Worm (Caenorhabditis elegans) whole organism, midembryonic: ENCODE results near the gene F13H10.1.
"Not testable (repeated sequence)": the region's sequence is repeated elsewhere in the genome, so short reads cannot be mapped to it uniquely, and the experiment has no call there.

Experiments used
- T22C8.4 ChIP-seq: fragments of 200-800 bp; sonication (Bioruptor generic); IDR thresholded peaks from 2 replicates; pipeline ENCODE4 v1.3.6; 2022; ENCODE audit warnings: missing genetic modification characterization, missing compliant biosample characterization
- cog-1 ChIP-seq: sonication (generic microtip); optimal IDR thresholded peaks from 2 replicates; lab custom pipeline; 2016; ENCODE audit warnings: missing genetic modification characterization, missing compliant biosample characterization
- flt-1 ChIP-seq: fragments of 200-800 bp; sonication (Bioruptor generic); IDR thresholded peaks from 2 replicates; pipeline ENCODE4 v1.3.6; 2022; ENCODE audit warnings: missing genetic modification characterization, missing compliant biosample characterization
- klf-2 ChIP-seq: fragments of 200-800 bp; sonication (Bioruptor generic); conservative IDR thresholded peaks from 2 replicates; pipeline ENCODE4 v1.3.6; 2022; ENCODE audit warnings: missing genetic modification reagents, missing genetic modification characterization, missing compliant biosample characterization
- med-1 ChIP-seq: sonication (generic microtip); optimal IDR thresholded peaks from 2 replicates; lab custom pipeline; 2017; ENCODE audit warnings: missing genetic modification characterization, mild to moderate bottlenecking, missing compliant biosample characterization, antibody characterized with exemption, missing genetic modification reagents; ENCODE audit not compliant: insufficient read depth
- ref-1 ChIP-seq: fragments of 200-800 bp; sonication (Bioruptor generic); conservative IDR thresholded peaks from 2 replicates; pipeline ENCODE4 v1.3.6; 2022; ENCODE audit warnings: missing genetic modification reagents, missing genetic modification characterization, missing compliant biosample characterization
- tab-1 ChIP-seq: fragments of 200-800 bp; sonication (Bioruptor generic); IDR thresholded peaks from 2 replicates; pipeline ENCODE4 v1.3.6; 2022; ENCODE audit warnings: missing genetic modification characterization, missing compliant biosample characterization
- ztf-23 ChIP-seq: fragments of 200-800 bp; sonication (Bioruptor generic); IDR thresholded peaks from 2 replicates; pipeline ENCODE4 v1.3.6; 2022; ENCODE audit warnings: missing genetic modification reagents, missing genetic modification characterization, missing compliant biosample characterization
- ztf-29 ChIP-seq: fragments of 200-800 bp; sonication (Bioruptor generic); IDR thresholded peaks from 2 replicates; pipeline ENCODE4 v1.3.6; 2022; ENCODE audit warnings: missing genetic modification reagents, missing genetic modification characterization, missing compliant biosample characterization

F13H10.1 gene

DNA sequence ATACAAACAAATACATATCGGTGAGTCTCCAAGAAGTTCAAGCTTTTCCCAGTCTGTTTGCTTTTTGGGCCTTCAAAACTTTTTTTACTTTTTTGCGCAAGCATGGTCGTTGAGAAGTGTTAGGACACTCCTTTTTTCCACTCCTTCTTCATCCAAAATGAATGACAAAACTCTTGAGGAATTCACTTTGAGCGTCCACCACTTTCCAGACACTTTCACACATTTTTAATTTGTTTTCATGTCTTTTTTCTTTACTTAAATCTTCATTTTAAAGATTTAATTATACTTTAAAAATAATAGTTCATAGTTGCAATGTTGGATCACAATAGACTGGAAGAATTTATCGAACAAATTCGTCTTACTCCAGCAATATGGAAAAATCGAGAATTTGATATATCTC lies at the start of gene F13H10.1:
Gene F13H10.1 (plus strand): TSS at position 301 of the 400 bp plus-strand sequence.
- TF ChIP-seq tab-1 (GFP tag; lab: Robert Waterston, UW) (no peak), med-1 (GFP tag; lab: Kevin White, UChicago) (no peak), ref-1 (GFP tag; lab: Robert Waterston, UW) (no peak), cog-1 (tag; lab: Kevin White, UChicago) (no peak), ztf-23 (no peak), klf-2 (GFP tag; lab: Robert Waterston, UW) (no peak), flt-1 (GFP tag; lab: Robert Waterston, UW) (no peak), T22C8.4 (GFP tag; lab: Robert Waterston, UW) (no peak), ztf-29 (no peak)

ce11 chrIV:10954955-10955354 lies 49.4 kb upstream of the F13H10.1 start, which contains the start of gene Y69E1A.4:
Gene Y69E1A.4, plus strand, starts transcription at chrIV:10955255.
- not testable (repeated sequence) for TF ChIP-seq flt-1 (GFP tag; lab: Robert Waterston, UW); ref-1 (GFP tag; lab: Robert Waterston, UW); ztf-29

DNA sequence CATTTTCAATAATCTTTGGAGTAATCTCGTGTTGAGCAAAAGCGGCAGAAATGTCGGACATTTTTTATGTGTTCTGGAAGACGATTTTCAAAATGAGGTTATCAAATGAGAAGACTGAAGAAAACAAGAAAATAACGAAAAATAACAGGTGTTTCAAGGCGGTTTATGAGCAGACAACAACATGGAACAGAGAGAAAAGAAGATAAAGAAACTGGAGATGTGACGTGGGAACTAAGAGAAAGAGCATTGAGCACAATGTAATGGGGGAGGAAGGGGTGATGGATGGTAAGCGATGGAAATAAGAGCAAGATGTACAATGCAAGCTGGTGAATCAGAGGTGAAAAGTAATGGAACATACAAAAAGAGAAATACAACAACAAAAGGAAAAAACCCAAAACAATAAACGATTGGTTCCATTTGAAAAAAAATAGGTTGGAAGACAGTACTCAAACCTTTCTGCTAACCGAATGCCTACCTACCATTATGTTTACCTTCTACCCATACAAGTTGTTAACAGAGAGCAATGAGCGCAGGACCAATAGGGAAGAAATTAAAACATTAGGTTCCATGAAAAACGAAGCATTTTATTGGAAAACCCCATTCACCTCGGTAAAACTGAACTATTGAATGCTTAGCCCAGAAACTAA lies 46.7 kb upstream of the F13H10.1 start, which contains the start of gene Y69E1A.5:
Gene Y69E1A.5 (minus strand): TSS at position 73 of the 647 bp plus-strand sequence.
- no peak for TF ChIP-seq flt-1 (GFP tag; lab: Robert Waterston, UW)
- no peak for TF ChIP-seq cog-1 (tag; lab: Kevin White, UChicago)
- TF ChIP-seq ztf-29: no peak
- TF ChIP-seq med-1 (GFP tag; lab: Kevin White, UChicago): no peak
- no peak for TF ChIP-seq ref-1 (GFP tag; lab: Robert Waterston, UW)
- no peak for TF ChIP-seq klf-2 (GFP tag; lab: Robert Waterston, UW)

ce11 chrIV:10958230-10958588 lies 46.2 kb upstream of the F13H10.1 start, which contains the start of gene sri-19:
Gene sri-19, plus strand, starts transcription at chrIV:10958372.
- TF ChIP-seq klf-2 (GFP tag; lab: Robert Waterston, UW): no peak
- TF ChIP-seq tab-1 (GFP tag; lab: Robert Waterston, UW): no peak

DNA sequence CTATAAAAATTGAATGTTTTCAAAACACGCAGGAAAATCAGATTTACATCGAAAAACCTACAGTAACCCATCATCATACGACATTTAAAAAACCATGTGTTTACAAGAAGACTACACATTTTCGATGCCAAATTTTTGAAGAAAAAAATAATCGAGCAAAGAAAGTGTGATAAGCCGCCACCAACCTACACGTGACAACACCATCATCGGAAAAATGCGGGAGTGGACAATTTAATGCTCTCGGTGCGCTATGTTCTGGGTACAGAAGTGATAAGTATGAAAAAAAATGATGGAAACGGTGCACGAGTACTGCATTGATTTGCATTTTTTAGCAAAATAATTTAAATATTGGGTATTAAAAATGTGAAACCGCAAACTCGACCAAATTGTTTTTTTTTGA lies 39.7 kb upstream of the F13H10.1 start:
- TF ChIP-seq ref-1 (GFP tag; lab: Robert Waterston, UW): no peak
- no peak for TF ChIP-seq ztf-29
- TF ChIP-seq T22C8.4 (GFP tag; lab: Robert Waterston, UW): no peak
- TF ChIP-seq flt-1 (GFP tag; lab: Robert Waterston, UW): no peak
- TF ChIP-seq tab-1 (GFP tag; lab: Robert Waterston, UW): no peak
- TF ChIP-seq ztf-23: no peak
- TF ChIP-seq med-1 (GFP tag; lab: Kevin White, UChicago): no peak
- no peak for TF ChIP-seq klf-2 (GFP tag; lab: Robert Waterston, UW)
- TF ChIP-seq cog-1 (tag; lab: Kevin White, UChicago): no peak

- TF ChIP-seq tab-1 (GFP tag; lab: Robert Waterston, UW): no peak
Observed at ce11 chrIV:10966359-10966758, 38.0 kb upstream of the F13H10.1 start, which contains the start of the genes aqp-3 and Y69E1A.8. Gene aqp-3, minus strand, starts transcription at chrIV:10966459. Gene Y69E1A.8, plus strand, starts transcription at chrIV:10966604.

ce11 chrIV:10970333-10970732 lies 34.0 kb upstream of the F13H10.1 start:
- no peak for TF ChIP-seq flt-1 (GFP tag; lab: Robert Waterston, UW)
- no peak for TF ChIP-seq tab-1 (GFP tag; lab: Robert Waterston, UW)
- TF ChIP-seq ref-1 (GFP tag; lab: Robert Waterston, UW): no peak

DNA sequence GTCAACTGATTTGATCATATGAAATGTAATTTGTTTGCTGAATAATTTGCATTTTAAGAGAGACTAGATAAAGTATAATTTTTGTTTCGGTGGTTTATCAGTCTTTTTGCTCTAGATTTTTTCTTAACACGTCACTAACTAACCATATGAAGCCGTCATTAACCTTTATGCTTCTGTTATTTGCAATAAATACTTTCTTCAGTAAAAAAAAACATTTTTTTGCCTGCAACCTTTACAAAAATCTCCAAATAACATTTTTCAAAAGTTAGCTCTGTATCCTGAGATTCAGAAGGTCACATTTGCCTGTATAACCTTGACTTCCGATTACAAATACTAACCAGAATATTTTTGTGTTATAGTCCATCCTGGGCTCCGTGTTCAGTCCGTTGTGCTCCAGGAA lies 33.6 kb upstream of the F13H10.1 start:
- no peak for TF ChIP-seq med-1 (GFP tag; lab: Kevin White, UChicago)
- TF ChIP-seq cog-1 (tag; lab: Kevin White, UChicago): no peak
- no peak for TF ChIP-seq ztf-29
- TF ChIP-seq T22C8.4 (GFP tag; lab: Robert Waterston, UW): no peak
- no peak for TF ChIP-seq ztf-23
- no peak for TF ChIP-seq klf-2 (GFP tag; lab: Robert Waterston, UW)
- no peak for TF ChIP-seq flt-1 (GFP tag; lab: Robert Waterston, UW)
- TF ChIP-seq tab-1 (GFP tag; lab: Robert Waterston, UW): no peak
- no peak for TF ChIP-seq ref-1 (GFP tag; lab: Robert Waterston, UW)

DNA sequence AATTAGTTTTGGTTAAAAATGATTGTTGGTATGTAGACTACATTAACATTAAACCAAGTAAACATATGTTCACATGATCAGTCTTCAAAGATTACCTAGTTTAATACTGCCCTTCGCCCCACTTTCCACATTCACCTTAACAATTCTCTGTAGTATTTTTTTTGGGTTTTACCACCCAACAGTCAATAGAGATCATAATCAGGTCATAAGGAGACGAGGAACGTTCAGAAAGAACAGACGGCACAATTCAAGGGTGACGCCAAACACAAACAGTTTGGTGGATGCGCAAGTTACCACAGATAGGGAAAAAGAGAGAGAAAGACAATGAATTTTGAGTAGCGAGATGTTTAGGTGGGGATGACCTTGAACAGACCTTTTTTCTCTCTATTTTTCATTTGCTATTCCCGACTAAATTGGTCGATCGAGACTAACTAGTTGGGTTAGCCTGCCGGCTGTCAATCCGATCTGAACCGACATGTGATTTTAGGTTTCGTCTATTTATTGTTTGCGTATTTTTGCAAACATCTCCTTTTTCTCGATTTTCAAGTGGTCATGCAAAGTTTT lies 32.7 kb upstream of the F13H10.1 start:
- TF ChIP-seq tab-1 (GFP tag; lab: Robert Waterston, UW) (no peak), med-1 (GFP tag; lab: Kevin White, UChicago) (no peak), klf-2 (GFP tag; lab: Robert Waterston, UW) (no peak), T22C8.4 (GFP tag; lab: Robert Waterston, UW) (no peak), flt-1 (GFP tag; lab: Robert Waterston, UW) (no peak), ztf-23 (no peak), ref-1 (GFP tag; lab: Robert Waterston, UW) (no peak), ztf-29 (no peak)

- no peak for TF ChIP-seq ref-1 (GFP tag; lab: Robert Waterston, UW)
- no peak for TF ChIP-seq ztf-29
- TF ChIP-seq tab-1 (GFP tag; lab: Robert Waterston, UW): no peak
- TF ChIP-seq klf-2 (GFP tag; lab: Robert Waterston, UW): no peak
- no peak for TF ChIP-seq T22C8.4 (GFP tag; lab: Robert Waterston, UW)
- TF ChIP-seq med-1 (GFP tag; lab: Kevin White, UChicago): no peak
- TF ChIP-seq ztf-23: no peak
- no peak for TF ChIP-seq cog-1 (tag; lab: Kevin White, UChicago)
- no peak for TF ChIP-seq flt-1 (GFP tag; lab: Robert Waterston, UW)
Observed at ce11 chrIV:10975968-10976367, 28.4 kb upstream of the F13H10.1 start.
